Fruit fly (Drosophila melanogaster) whole organism, embryonic: ENCODE measurements around the gene Phb1.

Source experiments
- Awh ChIP-seq: fragments of 200-800 bp; sonication (Bioruptor generic); IDR thresholded peaks from 2 replicates; pipeline ENCODE4, ENCODE4 v1.3.6; 2022; ENCODE audit warnings: missing biosample characterization, missing genetic modification characterization
- CG10321 ChIP-seq: fragments of 200-800 bp; sonication (Bioruptor generic); IDR thresholded peaks from 2 replicates; pipeline ENCODE4 v1.3.6; 2022; ENCODE audit warnings: missing biosample characterization, missing genetic modification characterization
- CG12104 ChIP-seq: fragments of 200-800 bp; sonication (Bioruptor generic); optimal IDR thresholded peaks from 3 replicates; lab custom pipeline; 2016; ENCODE audit warnings: missing biosample characterization, missing genetic modification characterization
- CG13287 ChIP-seq: fragments of 200-800 bp; sonication (Bioruptor generic); IDR thresholded peaks from 2 replicates; pipeline ENCODE4 v1.3.6; 2022; ENCODE audit warnings: missing biosample characterization, missing genetic modification characterization; ENCODE audit not compliant: partially characterized antibody
- CG13624 ChIP-seq: fragments of 200-800 bp; sonication (Bioruptor generic); optimal IDR thresholded peaks from 2 replicates; lab custom pipeline; 2016; ENCODE audit warnings: missing biosample characterization, missing genetic modification characterization
- CG15479 ChIP-seq: fragments of 200-800 bp; sonication (Bioruptor generic); optimal IDR thresholded peaks from 3 replicates; lab custom pipeline; 2019; ENCODE audit warnings: missing biosample characterization, mild to moderate bottlenecking, missing genetic modification characterization, moderate library complexity
- CG15696 ChIP-seq: fragments of 200-800 bp; sonication (Bioruptor generic); optimal IDR thresholded peaks from 2 replicates; lab custom pipeline; 2019; ENCODE audit warnings: missing biosample characterization, mild to moderate bottlenecking, missing genetic modification characterization, moderate library complexity
- CG1603 ChIP-seq: fragments of 200-800 bp; sonication (Bioruptor generic); optimal IDR thresholded peaks from 2 replicates; lab custom pipeline; 2019; ENCODE audit warnings: missing biosample characterization, mild to moderate bottlenecking, missing genetic modification characterization, moderate library complexity
- CG16813 ChIP-seq: fragments of 200-800 bp; sonication (Bioruptor generic); IDR thresholded peaks from 3 replicates; pipeline ENCODE4 v1.3.6; 2022; ENCODE audit warnings: missing biosample characterization, missing genetic modification characterization; ENCODE audit not compliant: partially characterized antibody
- CG34224 ChIP-seq: fragments of 200-800 bp; sonication (Bioruptor generic); IDR thresholded peaks from 3 replicates; pipeline ENCODE4 v1.3.6; 2022; ENCODE audit warnings: missing biosample characterization, missing genetic modification characterization; ENCODE audit not compliant: partially characterized antibody
- CG3838 ChIP-seq: fragments of 200-800 bp; sonication (Bioruptor generic); optimal IDR thresholded peaks from 3 replicates; lab custom pipeline; 2016; ENCODE audit warnings: missing biosample characterization, missing genetic modification characterization
- CG42726 ChIP-seq: fragments of 200-800 bp; sonication (Bioruptor generic); IDR thresholded peaks from 2 replicates; pipeline ENCODE4 v1.3.6; 2022; ENCODE audit warnings: missing biosample characterization, missing genetic modification characterization; ENCODE audit not compliant: partially characterized antibody
- CG4854 ChIP-seq: fragments of 200-800 bp; sonication (Bioruptor generic); optimal IDR thresholded peaks from 2 replicates; lab custom pipeline; 2016; ENCODE audit warnings: missing biosample characterization, missing genetic modification characterization, inconsistent platforms
- CG6683 ChIP-seq: fragments of 200-800 bp; sonication (Bioruptor generic); optimal IDR thresholded peaks from 2 replicates; lab custom pipeline; 2017; ENCODE audit warnings: missing biosample characterization, mild to moderate bottlenecking, missing genetic modification characterization, missing genetic modification reagents
- CG7372 ChIP-seq: fragments of 200-800 bp; sonication (Bioruptor generic); IDR thresholded peaks from 2 replicates; pipeline ENCODE4 v1.3.6; 2022; ENCODE audit warnings: missing biosample characterization, missing genetic modification characterization
- Ets65A ChIP-seq: fragments of 200-800 bp; sonication (Bioruptor generic); peaks from one replicate; lab custom pipeline; 2016; ENCODE audit warnings: missing biosample characterization, missing genetic modification characterization
- H15 ChIP-seq: fragments of 200-800 bp; sonication (Bioruptor generic); IDR thresholded peaks from 3 replicates; pipeline ENCODE4 v1.3.6; 2022; ENCODE audit warnings: missing biosample characterization, missing genetic modification characterization
- H2.0 ChIP-seq: fragments of 200-800 bp; sonication (Bioruptor generic); IDR thresholded peaks from 2 replicates; pipeline ENCODE4 v1.3.6; 2022; ENCODE audit warnings: missing biosample characterization, missing genetic modification characterization
- HLH4C ChIP-seq: fragments of 200-800 bp; sonication (Bioruptor generic); IDR thresholded peaks from 3 replicates; pipeline ENCODE4 v1.3.6; 2022; ENCODE audit warnings: missing biosample characterization, missing genetic modification characterization; ENCODE audit not compliant: partially characterized antibody
- Hey ChIP-seq: fragments of 200-800 bp; sonication (Bioruptor generic); optimal IDR thresholded peaks from 3 replicates; lab custom pipeline; 2018; ENCODE audit warnings: missing biosample characterization, mild to moderate bottlenecking, missing genetic modification characterization
- Kr ChIP-seq: fragments of 200-800 bp; sonication (Bioruptor generic); optimal IDR thresholded peaks from 2 replicates; lab custom pipeline; 2017; ENCODE audit warnings: missing biosample characterization, mild to moderate bottlenecking, missing genetic modification characterization
- MBD-R2 ChIP-seq: fragments of 200-800 bp; sonication (Bioruptor generic); IDR thresholded peaks from 2 replicates; pipeline ENCODE4 v1.3.6; 2022; ENCODE audit warnings: missing biosample characterization, missing genetic modification characterization
- Nf-YB ChIP-seq: fragments of 200-800 bp; sonication (Bioruptor generic); optimal IDR thresholded peaks from 3 replicates; lab custom pipeline; 2019; ENCODE audit warnings: missing biosample characterization, mild to moderate bottlenecking, missing genetic modification characterization, moderate library complexity
- Ssrp ChIP-seq: fragments of 200-800 bp; sonication (Bioruptor generic); optimal IDR thresholded peaks from 2 replicates; lab custom pipeline; 2018; ENCODE audit warnings: missing biosample characterization, mild to moderate bottlenecking, missing genetic modification characterization, moderate library complexity
- ab ChIP-seq: fragments of 200-800 bp; sonication (Bioruptor generic); optimal IDR thresholded peaks from 2 replicates; lab custom pipeline; 2016; ENCODE audit warnings: missing biosample characterization, missing genetic modification characterization
- ara ChIP-seq: fragments of 200-800 bp; sonication (Bioruptor generic); IDR thresholded peaks from 2 replicates; pipeline ENCODE4 v1.3.6; 2022; ENCODE audit warnings: missing biosample characterization, missing genetic modification characterization
- cad ChIP-seq: fragments of >200 bp; optimal IDR thresholded peaks from 2 replicates; lab custom pipeline; 2017; ENCODE audit warnings: missing biosample characterization, missing genetic modification characterization
- cas ChIP-seq: fragments of 200-800 bp; sonication (Bioruptor generic); IDR thresholded peaks from 2 replicates; pipeline ENCODE4 v1.3.6; 2022; ENCODE audit warnings: missing biosample characterization, missing genetic modification characterization
- crc ChIP-seq: fragments of 200-800 bp; sonication (Bioruptor generic); optimal IDR thresholded peaks from 2 replicates; lab custom pipeline; 2016; ENCODE audit warnings: missing biosample characterization, missing genetic modification characterization
- crol ChIP-seq: fragments of 200-800 bp; sonication (Bioruptor generic); IDR thresholded peaks from 2 replicates; pipeline ENCODE4 v1.3.6; 2022; ENCODE audit warnings: missing biosample characterization, missing genetic modification characterization
- cwo ChIP-seq: fragments of 200-800 bp; sonication (Bioruptor generic); optimal IDR thresholded peaks from 3 replicates; lab custom pipeline; 2017; ENCODE audit warnings: missing biosample characterization, missing genetic modification characterization, mild to moderate bottlenecking, moderate library complexity, missing genetic modification reagents
- dimm ChIP-seq: fragments of 200-800 bp; sonication (Bioruptor generic); IDR thresholded peaks from 2 replicates; pipeline ENCODE4 v1.3.6; 2022; ENCODE audit warnings: missing biosample characterization, missing genetic modification characterization
- fd102C ChIP-seq: fragments of 200-800 bp; sonication (Bioruptor generic); optimal IDR thresholded peaks from 2 replicates; lab custom pipeline; 2018; ENCODE audit warnings: missing biosample characterization, mild to moderate bottlenecking, missing genetic modification characterization, moderate library complexity
- gsb-n ChIP-seq: fragments of 200-800 bp; sonication (Bioruptor generic); optimal IDR thresholded peaks from 3 replicates; lab custom pipeline; 2018; ENCODE audit warnings: missing biosample characterization, mild to moderate bottlenecking, missing genetic modification characterization
- inv ChIP-seq: fragments of 200-800 bp; sonication (Bioruptor generic); IDR thresholded peaks from 2 replicates; pipeline ENCODE4 v1.3.6; 2022; ENCODE audit warnings: missing biosample characterization, missing genetic modification characterization; ENCODE audit not compliant: partially characterized antibody
- kni ChIP-seq: fragments of 200-800 bp; sonication (Bioruptor generic); optimal IDR thresholded peaks from 3 replicates; lab custom pipeline; 2017; ENCODE audit warnings: mild to moderate bottlenecking, missing biosample characterization, missing genetic modification reagents, missing genetic modification characterization
- mirr ChIP-seq: fragments of 200-800 bp; sonication (Bioruptor generic); optimal IDR thresholded peaks from 3 replicates; lab custom pipeline; 2018; ENCODE audit warnings: missing biosample characterization, mild to moderate bottlenecking, missing genetic modification characterization
- nerfin-1 ChIP-seq: fragments of 200-800 bp; sonication (Bioruptor generic); optimal IDR thresholded peaks from 3 replicates; lab custom pipeline; 2019; ENCODE audit warnings: missing biosample characterization, mild to moderate bottlenecking, missing genetic modification characterization, moderate library complexity
- nom ChIP-seq: fragments of 200-800 bp; sonication (Bioruptor generic); optimal IDR thresholded peaks from 2 replicates; lab custom pipeline; 2017; ENCODE audit warnings: missing biosample characterization, missing genetic modification characterization, mild to moderate bottlenecking, moderate library complexity, missing genetic modification reagents
- pb ChIP-seq: fragments of 200-800 bp; sonication (Bioruptor generic); optimal IDR thresholded peaks from 3 replicates; lab custom pipeline; 2016; ENCODE audit warnings: missing biosample characterization, missing genetic modification characterization
- pros ChIP-seq: fragments of 200-800 bp; sonication (Bioruptor generic); optimal IDR thresholded peaks from 3 replicates; lab custom pipeline; 2019; ENCODE audit warnings: missing biosample characterization, mild to moderate bottlenecking, missing genetic modification characterization, moderate library complexity
- pum ChIP-seq: fragments of 200-800 bp; sonication (Bioruptor generic); optimal IDR thresholded peaks from 2 replicates; lab custom pipeline; 2016; ENCODE audit warnings: missing biosample characterization, missing genetic modification characterization
- row ChIP-seq: fragments of 200-800 bp; sonication (Bioruptor generic); IDR thresholded peaks from 3 replicates; pipeline ENCODE4 v1.3.6; 2022; ENCODE audit warnings: missing biosample characterization, missing genetic modification characterization
- slbo ChIP-seq: fragments of 200-800 bp; sonication (Bioruptor generic); IDR thresholded peaks from 2 replicates; pipeline ENCODE4 v1.3.6; 2022; ENCODE audit warnings: missing biosample characterization, missing genetic modification characterization
- sna ChIP-seq: fragments of 200-800 bp; sonication (Bioruptor generic); IDR thresholded peaks from 2 replicates; pipeline ENCODE4 v1.3.6; 2022; ENCODE audit warnings: missing biosample characterization, missing genetic modification characterization; ENCODE audit not compliant: partially characterized antibody
- sr ChIP-seq: fragments of 200-800 bp; sonication (Bioruptor generic); IDR thresholded peaks from 3 replicates; pipeline ENCODE4 v1.3.6; 2022; ENCODE audit warnings: missing biosample characterization, missing genetic modification characterization
- tll ChIP-seq, 2 experiments: fragments of 200-800 bp in 1 of 2; fragments of >200 bp in 1 of 2; sonication (Bioruptor generic) in 1 of 2; optimal IDR thresholded peaks; 2 replicates each; lab custom pipeline; 2017 to 2019; ENCODE audit warnings: missing biosample characterization in 2 of 2, missing genetic modification characterization in 2 of 2, mild to moderate bottlenecking in 1 of 2, moderate library complexity in 1 of 2
- trh ChIP-seq: fragments of 200-800 bp; sonication (Bioruptor generic); optimal IDR thresholded peaks from 2 replicates; lab custom pipeline; 2016; ENCODE audit warnings: missing biosample characterization, missing genetic modification characterization
- twi ChIP-seq: fragments of 200-800 bp; optimal IDR thresholded peaks from 2 replicates; lab custom pipeline; 2019; ENCODE audit warnings: missing biosample characterization, mild to moderate bottlenecking, missing genetic modification characterization, moderate library complexity

The Phb1 gene

DNA sequence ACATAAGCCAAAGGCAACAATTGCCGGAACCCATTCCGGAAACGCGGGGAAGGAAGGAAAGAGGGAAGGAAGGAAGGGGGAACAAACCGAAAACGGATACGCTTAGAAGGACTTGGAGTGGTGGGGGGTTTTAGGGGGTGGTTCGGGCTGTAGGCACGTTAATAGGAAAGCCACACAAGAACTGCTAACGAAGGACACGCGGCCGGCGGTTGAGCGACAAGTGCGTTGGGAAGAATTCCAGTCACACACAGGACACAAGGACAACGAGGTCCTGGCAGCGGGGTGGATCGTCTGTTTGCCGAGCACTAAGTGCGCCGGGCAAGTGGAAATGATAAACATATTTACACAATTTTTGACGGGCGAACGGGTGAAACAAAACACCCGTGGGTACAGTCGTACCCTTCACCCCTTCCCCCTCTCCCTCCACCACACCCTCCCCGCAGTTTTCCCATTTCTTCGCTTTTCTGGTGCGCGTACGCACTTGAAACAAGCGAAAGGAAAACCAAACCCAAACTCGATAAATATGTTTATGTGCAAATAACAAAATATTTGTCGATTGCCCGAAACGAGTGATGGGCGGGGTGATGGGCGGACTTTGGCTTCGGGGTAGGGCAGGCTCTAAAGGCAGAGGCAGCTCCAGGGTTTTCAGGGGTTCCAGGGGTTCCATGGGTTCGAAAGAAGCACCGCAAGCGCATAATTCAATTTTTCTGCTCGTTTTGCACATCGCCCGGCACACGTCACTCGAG lies 20.3 kb downstream of the Phb1 start (continued):
- TF ChIP-seq CG15696 (tag; lab: Kevin White, UChicago), result peak; percentile 2
- no peak for TF ChIP-seq row (GFP tag; lab: Robert Waterston, UW)
- TF ChIP-seq tll (GFP tag; optimal IDR thresholded peaks at IDR 0.05; lab: Kevin White, UChicago), result peak in 1 of 2 experiments; percentile 76
- no peak for TF ChIP-seq cwo
- peak; percentile 79 for TF ChIP-seq pros (GFP tag; lab: Kevin White, UChicago)
- no peak for TF ChIP-seq MBD-R2 (GFP tag; lab: Robert Waterston, UW)
- TF ChIP-seq sr (GFP tag; lab: Robert Waterston, UW), result no peak
- no peak for TF ChIP-seq CG10321
- no peak for TF ChIP-seq mirr (GFP tag; lab: Kevin White, UChicago)
- no peak for TF ChIP-seq CG13624 (GFP tag; lab: Kevin White, UChicago)
- peak; percentile 6 for TF ChIP-seq twi
- no peak for TF ChIP-seq cas (GFP tag; lab: Robert Waterston, UW)
- no peak for TF ChIP-seq dimm (GFP tag; lab: Robert Waterston, UW)
- no peak for TF ChIP-seq H15 (GFP tag; lab: Robert Waterston, UW)
- TF ChIP-seq Ssrp, result no peak
- TF ChIP-seq crc, result no peak
- TF ChIP-seq kni, result peak; percentile 40
- peak; percentile 4 for TF ChIP-seq Nf-YB (GFP tag; lab: Kevin White, UChicago)
- TF ChIP-seq CG13287, result no peak
- no peak for TF ChIP-seq CG16813
- TF ChIP-seq trh, result no peak
- TF ChIP-seq ab, result no peak
- TF ChIP-seq pum (GFP tag; lab: Kevin White, UChicago), result no peak
- TF ChIP-seq slbo (GFP tag; lab: Robert Waterston, UW), result no peak
- peak; percentile 94 for TF ChIP-seq Hey (tag; lab: Kevin White, UChicago)
- no peak for TF ChIP-seq inv (GFP tag; lab: Robert Waterston, UW)
- TF ChIP-seq CG15479 (GFP tag; lab: Kevin White, UChicago), result peak; percentile 19
- TF ChIP-seq Awh, result 0 out of 2 replicates have a peak, but pooled peaks have one; percentile 48
- TF ChIP-seq CG42726 (GFP tag; lab: Robert Waterston, UW), result no peak
- TF ChIP-seq nerfin-1 (tag; lab: Kevin White, UChicago), result peak; percentile 45
- TF ChIP-seq CG12104 (GFP tag; lab: Kevin White, UChicago), result no peak
- no peak for TF ChIP-seq pb (GFP tag; lab: Kevin White, UChicago)
- TF ChIP-seq CG7372, result no peak
- TF ChIP-seq gsb-n, result no peak
- TF ChIP-seq H2.0 (GFP tag; lab: Robert Waterston, UW), result no peak
- TF ChIP-seq ara, result no peak
- peak; percentile 84 for TF ChIP-seq crol (GFP tag; lab: Robert Waterston, UW)
- TF ChIP-seq CG3838 (GFP tag; lab: Kevin White, UChicago), result no peak
- peak; percentile 4 for TF ChIP-seq fd102C (GFP tag; lab: Kevin White, UChicago)
- TF ChIP-seq CG1603 (tag; lab: Kevin White, UChicago), result no peak
- no peak for TF ChIP-seq cad (GFP tag; lab: Kevin White, UChicago)
- no peak for TF ChIP-seq HLH4C
- no peak for TF ChIP-seq CG4854
- TF ChIP-seq CG34224 (GFP tag; lab: Robert Waterston, UW), result no peak
- no peak for TF ChIP-seq nom
- TF ChIP-seq sna (GFP tag; lab: Robert Waterston, UW), result no peak
- no peak for TF ChIP-seq Ets65A (GFP tag; lab: Kevin White, UChicago)
- TF ChIP-seq Kr (GFP tag; lab: Kevin White, UChicago), result peak; percentile 78
- TF ChIP-seq CG6683 (GFP tag; lab: Kevin White, UChicago), result no peak
